Worm (Caenorhabditis elegans): ENCODE results near the gene Y51A2D.21.

The Y51A2D.21 gene

ce11 chrV:18622462-18622861, 50.8 kb downstream of the Y51A2D.21 start, which contains the start of gene Y69H2.1:
Y69H2.1 (minus strand) TSS chrV:18622562.
- TF ChIP-seq K12H6.12 (tag; optimal IDR thresholded peaks at IDR 0.05) (peak; percentile 8), B0035.1 (tag; optimal IDR thresholded peaks at IDR 0.05) (no peak), zfh-2 (GFP tag; conservative IDR thresholded peaks at IDR 0.05) (peak; percentile 48; the same call in 1 of the 2 replicates)

Measured in whole organism, young adult.